Fruit fly (Drosophila melanogaster): ENCODE results near the gene CG9396.

CG9396 gene

dm6 chr3R:9527907-9528842, 43.2 kb downstream of the CG9396 start (continued):
- peak; percentile 91 for TF ChIP-seq wdn (GFP tag; IDR thresholded peaks at IDR 0.05)
- no peak for TF ChIP-seq sim (GFP tag; IDR thresholded peaks at IDR 0.05)
- TF ChIP-seq CG10431 (GFP tag; optimal IDR thresholded peaks at IDR 0.05), result no peak
- peak; percentile 92 for TF ChIP-seq BtbVII (GFP tag; optimal IDR thresholded peaks at IDR 0.05)
- TF ChIP-seq dm (GFP tag; optimal IDR thresholded peaks at IDR 0.05), result peak; percentile 54
- peak; percentile 78 for TF ChIP-seq onecut (GFP tag; IDR thresholded peaks at IDR 0.05)
- no peak for TF ChIP-seq Sry-β (GFP tag; optimal IDR thresholded peaks at IDR 0.05)
- TF ChIP-seq inv (GFP tag; IDR thresholded peaks at IDR 0.05; ENCODE audit: partially characterized antibody), result peak; percentile 35; the same call in 1 of the 2 replicates
- TF ChIP-seq NC2α (GFP tag; optimal IDR thresholded peaks at IDR 0.05), result peak; percentile 21
- TF ChIP-seq Dll (GFP tag; IDR thresholded peaks at IDR 0.05; ENCODE audit: partially characterized antibody), result no peak
- TF ChIP-seq CG13424 (tag; optimal IDR thresholded peaks at IDR 0.05), result peak; percentile 63
- TF ChIP-seq CG2129 (GFP tag; IDR thresholded peaks at IDR 0.05; ENCODE audit: partially characterized antibody), result no peak
- TF ChIP-seq MTF-1 (GFP tag; optimal IDR thresholded peaks at IDR 0.05; ENCODE audit: borderline replicate concordance), result peak; percentile 85
- peak; percentile 42 for TF ChIP-seq Ssrp (tag; optimal IDR thresholded peaks at IDR 0.05)
- TF ChIP-seq CG8089 (GFP tag; optimal IDR thresholded peaks at IDR 0.05), result peak; percentile 30
- peak; percentile 66 for TF ChIP-seq zen (tag; optimal IDR thresholded peaks at IDR 0.05)
- peak; percentile 92 for TF ChIP-seq CG4854 (GFP tag; optimal IDR thresholded peaks at IDR 0.05)
- TF ChIP-seq knrl (GFP tag; IDR thresholded peaks at IDR 0.05; ENCODE audit: partially characterized antibody), result peak; percentile 21; the same call in 1 of the 3 replicates
- peak; percentile 78 for TF ChIP-seq CG18262 (tag; optimal IDR thresholded peaks at IDR 0.05)
- peak; percentile 66 for TF ChIP-seq CG12299 (tag; optimal IDR thresholded peaks at IDR 0.05)
- TF ChIP-seq CG10462 (GFP tag; optimal IDR thresholded peaks at IDR 0.05), result peak; percentile 5
- peak; percentile 87 for TF ChIP-seq org-1 (GFP tag; optimal IDR thresholded peaks at IDR 0.05)
- peak; percentile 51 for TF ChIP-seq bigmax (GFP tag; optimal IDR thresholded peaks at IDR 0.05)
- peak; percentile 71 for TF ChIP-seq CG3995 (GFP tag; optimal IDR thresholded peaks at IDR 0.05)
- TF ChIP-seq CG2875 (GFP tag; optimal IDR thresholded peaks at IDR 0.05), result peak; percentile 49
- TF ChIP-seq emc (GFP tag; optimal IDR thresholded peaks at IDR 0.05), result peak; percentile 88
- peak; percentile 92 for TF ChIP-seq schlank (tag; optimal IDR thresholded peaks at IDR 0.05)
- peak; percentile 64; the same call in 1 of the 2 replicates for TF ChIP-seq Poxn (GFP tag; IDR thresholded peaks at IDR 0.05)
- peak; percentile 91 for TF ChIP-seq tgo (GFP tag; IDR thresholded peaks at IDR 0.05)
- TF ChIP-seq aop (GFP tag; IDR thresholded peaks at IDR 0.05), result 0 out of 2 replicates have a peak, but pooled peaks have one; percentile 24
- no peak for TF ChIP-seq Lpt (GFP tag; optimal IDR thresholded peaks at IDR 0.05)
- TF ChIP-seq CG4282 (GFP tag; optimal IDR thresholded peaks at IDR 0.05), result peak; percentile 88
- peak; percentile 87 for TF ChIP-seq CG32772 (GFP tag; IDR thresholded peaks at IDR 0.05)
- TF ChIP-seq Nf-YA (GFP tag; IDR thresholded peaks at IDR 0.05), result peak; percentile 79
- TF ChIP-seq CG1529 (GFP tag; optimal IDR thresholded peaks at IDR 0.05), result peak; percentile 12
- TF ChIP-seq Sox102F (GFP tag; optimal IDR thresholded peaks at IDR 0.05), result peak; percentile 82
- peak; percentile 70 for TF ChIP-seq ap (GFP tag; IDR thresholded peaks at IDR 0.05)
- TF ChIP-seq kah (GFP tag; optimal IDR thresholded peaks at IDR 0.05), result peak; percentile 58
- no peak for TF ChIP-seq CG4617 (GFP tag; optimal IDR thresholded peaks at IDR 0.05; ENCODE audit: borderline replicate concordance)
- TF ChIP-seq CG33557 (GFP tag; optimal IDR thresholded peaks at IDR 0.05), result no peak
- TF ChIP-seq zfh1 (GFP tag; IDR thresholded peaks at IDR 0.05), result peak; percentile 91
- TF ChIP-seq Bteb2 (GFP tag; optimal IDR thresholded peaks at IDR 0.05), result peak; percentile 78
- peak; percentile 74 for TF ChIP-seq ssp (GFP tag; IDR thresholded peaks at IDR 0.05)
- TF ChIP-seq CG12942 (GFP tag; optimal IDR thresholded peaks at IDR 0.05), result peak; percentile 73
- peak; percentile 78 for TF ChIP-seq sug (tag; optimal IDR thresholded peaks at IDR 0.05)
- TF ChIP-seq chn (GFP tag; optimal IDR thresholded peaks at IDR 0.05), result peak; percentile 74
- TF ChIP-seq CG7357 (GFP tag; IDR thresholded peaks at IDR 0.05), result peak; percentile 73; the same call in 2 of the 3 replicates
- peak; percentile 73 for TF ChIP-seq CG32767 (GFP tag; IDR thresholded peaks at IDR 0.05)

Data from whole organism, embryonic.